Worm (Caenorhabditis elegans): ENCODE data around the gene rpl-9.

DNA sequence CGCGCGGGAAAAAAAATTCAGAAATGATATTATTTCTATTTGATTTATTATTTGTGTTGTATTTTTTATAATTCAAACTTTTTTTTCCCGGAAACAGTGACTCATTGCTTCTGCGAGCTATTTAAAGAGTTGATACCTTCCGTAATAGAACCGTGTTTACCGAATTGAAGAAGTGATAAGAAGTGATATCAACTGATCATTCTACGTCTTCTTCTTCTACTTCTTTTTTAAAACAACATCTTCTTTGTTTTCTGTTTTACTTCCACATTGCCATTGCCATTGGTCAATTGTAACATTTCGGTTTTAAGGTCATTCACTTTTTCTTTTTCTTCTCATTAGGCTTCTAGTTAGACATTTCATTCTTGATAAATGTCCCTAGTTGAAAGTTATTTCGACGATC lies 6.5 kb downstream of the rpl-9 start, which contains the start of gene ttr-32:
- no peak for TF ChIP-seq ztf-25 (GFP tag; IDR thresholded peaks at IDR 0.05)
- TF ChIP-seq Y56A3A.18 (GFP tag; IDR thresholded peaks at IDR 0.05) = no peak
- TF ChIP-seq let-607 (tag; optimal IDR thresholded peaks at IDR 0.05) = no peak
- TF ChIP-seq him-1 (tag; optimal IDR thresholded peaks at IDR 0.05) = no peak
- no peak for TF ChIP-seq egrh-3 (GFP tag; IDR thresholded peaks at IDR 0.05)
- TF ChIP-seq pha-4 (tag; optimal IDR thresholded peaks at IDR 0.05) = no peak
- TF ChIP-seq aptf-3 (GFP tag; IDR thresholded peaks at IDR 0.05) = no peak
- no peak for TF ChIP-seq ama-1 (optimal IDR thresholded peaks at IDR 0.05)
- no peak for TF ChIP-seq ama-1 (GFP tag; optimal IDR thresholded peaks at IDR 0.05)
- no peak for TF ChIP-seq ceh-100 (GFP tag; IDR thresholded peaks at IDR 0.05)
- TF ChIP-seq ztf-28 (GFP tag; IDR thresholded peaks at IDR 0.05) = no peak
- TF ChIP-seq F52B5.7 (tag; optimal IDR thresholded peaks at IDR 0.05) = no peak
- no peak for TF ChIP-seq bed-2 (GFP tag; IDR thresholded peaks at IDR 0.05)
- no peak for TF ChIP-seq F49E8.2 (tag; optimal IDR thresholded peaks at IDR 0.05; ENCODE audit: insufficient read depth)
- TF ChIP-seq madf-10 (tag; optimal IDR thresholded peaks at IDR 0.05) = no peak

All from whole organism, young adult.